Worm (Caenorhabditis elegans): ENCODE data around the gene ptp-2.

Gene ptp-2

DNA sequence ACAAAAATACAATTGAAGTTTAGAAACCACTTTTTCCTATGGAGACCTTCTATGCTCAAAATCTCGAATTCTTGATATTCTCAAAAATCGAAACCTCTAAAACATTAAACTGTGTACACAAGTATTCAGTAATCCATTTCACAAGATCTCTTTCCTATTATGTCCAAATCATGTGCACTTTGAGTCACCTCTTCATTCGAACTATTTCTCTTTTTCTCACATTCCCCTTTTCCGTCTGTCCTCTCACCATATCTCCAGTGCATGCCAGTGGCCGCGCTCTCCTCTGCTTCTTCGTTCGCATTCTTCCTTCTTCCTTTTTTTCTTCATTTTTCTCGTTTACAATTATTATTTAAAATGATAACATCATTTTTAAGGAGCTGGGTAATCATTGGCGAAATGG lies 24.1 kb downstream of the ptp-2 start, which contains the start of gene F28B12.1 (continued):
- TF ChIP-seq nhr-28 (tag; optimal IDR thresholded peaks at IDR 0.05) (no peak), Y75B8A.6 (GFP tag; IDR thresholded peaks at IDR 0.05) (no peak), dmd-8 (GFP tag; IDR thresholded peaks at IDR 0.05) (no peak)

ce11 chrII:5944268-5944667 lies 25.8 kb downstream of the ptp-2 start, which contains the start of gene B0034.2:
TSS of gene B0034.2 (minus strand) at chrII:5944368.
- TF ChIP-seq lin-38 (GFP tag; IDR thresholded peaks at IDR 0.05) (0 out of 2 replicates have a peak, but pooled peaks have one; percentile 21), ceh-44 (GFP tag; IDR thresholded peaks at IDR 0.05) (no peak), aha-1 (tag) (peak; percentile 41), lin-39 (tag; optimal IDR thresholded peaks at IDR 0.05) (no peak)

ce11 chrII:5945818-5946217 lies 27.4 kb downstream of the ptp-2 start:
- TF ChIP-seq nhr-25 (tag; optimal IDR thresholded peaks at IDR 0.05; ENCODE audit: borderline replicate concordance, insufficient read depth) (no peak), dmd-8 (GFP tag; IDR thresholded peaks at IDR 0.05) (no peak), aha-1 (tag) (peak; percentile 63)

DNA sequence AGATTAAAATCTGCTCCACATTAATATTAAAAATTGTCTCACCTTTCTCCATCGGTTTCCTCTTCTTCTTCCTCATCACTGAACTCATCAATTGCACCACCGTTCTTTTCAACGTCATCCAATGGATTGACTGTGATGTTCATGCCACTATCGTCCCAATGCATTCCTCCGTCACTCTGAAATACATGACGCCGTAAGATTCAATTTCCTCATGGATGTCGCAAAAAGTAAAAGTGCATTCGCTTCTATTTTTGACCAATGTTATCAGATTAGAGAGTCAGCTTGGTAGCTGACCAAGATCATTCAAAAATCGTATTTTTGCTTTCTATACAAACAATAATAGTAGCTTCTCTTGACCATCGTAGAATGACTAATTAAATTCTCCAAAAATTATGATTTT lies 28.0 kb downstream of the ptp-2 start:
- TF ChIP-seq pha-4 (GFP tag; IDR thresholded peaks at IDR 0.05) (no peak), pha-4 (tag; optimal IDR thresholded peaks at IDR 0.05) (no peak), zag-1 (tag; optimal IDR thresholded peaks at IDR 0.05) (no peak), ctbp-1 (GFP tag; IDR thresholded peaks at IDR 0.05) (0 out of 2 replicates have a peak, but pooled peaks have one; percentile 42), lin-15B (tag; optimal IDR thresholded peaks at IDR 0.05) (no peak), pqm-1 (tag; optimal IDR thresholded peaks at IDR 0.05) (no peak), nhr-77 (tag; optimal IDR thresholded peaks at IDR 0.05) (no peak), hlh-30 (tag; optimal IDR thresholded peaks at IDR 0.05; ENCODE audit: insufficient read depth) (no peak), nhr-6 (tag; optimal IDR thresholded peaks at IDR 0.05) (no peak), saeg-2 (GFP tag; IDR thresholded peaks at IDR 0.05) (no peak), mdt-29 (GFP tag; IDR thresholded peaks at IDR 0.05) (no peak), fos-1 (tag; optimal IDR thresholded peaks at IDR 0.05) (no peak), unc-62 (GFP tag; optimal IDR thresholded peaks at IDR 0.05 in 1 of 2) (no peak), unc-62 (tag; optimal IDR thresholded peaks at IDR 0.05) (no peak), nhr-28 (tag; optimal IDR thresholded peaks at IDR 0.05) (no peak), aha-1 (tag) (peak; percentile 37)

ce11 chrII:5948681-5949080 lies 30.2 kb downstream of the ptp-2 start:
- TF ChIP-seq tra-1 (GFP tag; IDR thresholded peaks at IDR 0.05) (0 out of 2 replicates have a peak, but pooled peaks have one; percentile 35), lsy-2 (tag; optimal IDR thresholded peaks at IDR 0.05) (peak; percentile 31 to 53), egl-43 (GFP tag; IDR thresholded peaks at IDR 0.05) (peak; percentile 29; the same call in 1 of the 2 replicates), rbr-2 (tag; optimal IDR thresholded peaks at IDR 0.05) (peak; percentile 41), D1046.2 (GFP tag; IDR thresholded peaks at IDR 0.05) (no peak), mep-1 (tag; optimal IDR thresholded peaks at IDR 0.05) (peak; percentile 18), hlh-11 (tag; optimal IDR thresholded peaks at IDR 0.05) (peak; percentile 22), nhr-25 (tag; optimal IDR thresholded peaks at IDR 0.05; ENCODE audit: borderline replicate concordance, insufficient read depth) (no peak), set-16 (GFP tag; IDR thresholded peaks at IDR 0.05) (peak; percentile 44), unc-62 (GFP tag; optimal IDR thresholded peaks at IDR 0.05 in 1 of 2) (peak in 1 of 2 experiments; percentile 78), unc-62 (tag; optimal IDR thresholded peaks at IDR 0.05) (no peak), fkh-10 (GFP tag; optimal IDR thresholded peaks at IDR 0.05) (peak; percentile 47), nhr-11 (tag; optimal IDR thresholded peaks at IDR 0.05) (peak; percentile 61), mes-2 (tag; optimal IDR thresholded peaks at IDR 0.05; ENCODE audit: poor library complexity, severe bottlenecking) (peak; percentile 48), hmg-1.1 (GFP tag; IDR thresholded peaks at IDR 0.05) (peak; percentile 45; the same call in 1 of the 2 replicates), hlh-30 (tag; optimal IDR thresholded peaks at IDR 0.05; ENCODE audit: insufficient read depth) (peak; percentile 23), snpc-4 (tag; optimal IDR thresholded peaks at IDR 0.05) (no peak)
